Worm (Caenorhabditis elegans) whole organism, L3 larva: ENCODE measurements around the gene trm-1.

Source experiments
- ama-1 ChIP-seq: fragments of 150-350 bp; optimal IDR thresholded peaks from 2 replicates; lab custom pipeline; 2018
- ceh-82 ChIP-seq: fragments of 150-350 bp; optimal IDR thresholded peaks from 2 replicates; lab custom pipeline; 2014; ENCODE audit warnings: missing biosample characterization, missing genetic modification characterization
- eor-1 ChIP-seq, 2 experiments: fragments of 150-350 bp; optimal IDR thresholded peaks; 2 replicates each; lab custom pipeline; 2014 to 2018; ENCODE audit warnings: missing biosample characterization in 2 of 2, missing genetic modification characterization in 2 of 2
- lin-39 ChIP-seq: fragments of 150-350 bp; optimal IDR thresholded peaks from 2 replicates; lab custom pipeline; 2018; ENCODE audit warnings: missing biosample characterization, missing genetic modification reagents, missing genetic modification characterization
- nhr-28 ChIP-seq: fragments of 150-350 bp; optimal IDR thresholded peaks from 2 replicates; lab custom pipeline; 2014; ENCODE audit warnings: missing biosample characterization, missing genetic modification characterization
- nhr-43 ChIP-seq: sonication (generic microtip); optimal IDR thresholded peaks from 2 replicates; lab custom pipeline; 2016; ENCODE audit warnings: mild to moderate bottlenecking, missing genetic modification characterization, missing compliant biosample characterization; ENCODE audit not compliant: poor library complexity, severe bottlenecking
- nhr-76 ChIP-seq: fragments of 150-350 bp; sonication (generic microtip); optimal IDR thresholded peaks from 5 replicates; lab custom pipeline; 2014; ENCODE audit warnings: missing biosample characterization, missing genetic modification characterization
- snpc-4 ChIP-seq: fragments of 150-350 bp; optimal IDR thresholded peaks from 2 replicates; lab custom pipeline; 2014; ENCODE audit warnings: missing biosample characterization, missing genetic modification characterization
- ztf-11 ChIP-seq: fragments of 150-350 bp; optimal IDR thresholded peaks from 2 replicates; lab custom pipeline; 2014; ENCODE audit warnings: missing biosample characterization, missing genetic modification characterization

- TF ChIP-seq nhr-76 (tag; lab: Kevin White, UChicago) (no peak), ztf-11 (no peak), lin-39 (tag; lab: Kevin White, UChicago) (no peak), ama-1 (lab: Kevin White, UChicago) (no peak), nhr-28 (tag; lab: Kevin White, UChicago) (no peak), ceh-82 (no peak), snpc-4 (no peak), nhr-43 (tag; lab: Kevin White, UChicago) (no peak), eor-1 (tag; optimal IDR thresholded peaks at IDR 0.05; lab: Kevin White, UChicago) (no peak)
These were observed 7.5 kb upstream of the trm-1 start for ce11 chrV:14192870-14193269.
